Fruit fly (Drosophila melanogaster): ENCODE measurements around the gene CG4842.

DNA sequence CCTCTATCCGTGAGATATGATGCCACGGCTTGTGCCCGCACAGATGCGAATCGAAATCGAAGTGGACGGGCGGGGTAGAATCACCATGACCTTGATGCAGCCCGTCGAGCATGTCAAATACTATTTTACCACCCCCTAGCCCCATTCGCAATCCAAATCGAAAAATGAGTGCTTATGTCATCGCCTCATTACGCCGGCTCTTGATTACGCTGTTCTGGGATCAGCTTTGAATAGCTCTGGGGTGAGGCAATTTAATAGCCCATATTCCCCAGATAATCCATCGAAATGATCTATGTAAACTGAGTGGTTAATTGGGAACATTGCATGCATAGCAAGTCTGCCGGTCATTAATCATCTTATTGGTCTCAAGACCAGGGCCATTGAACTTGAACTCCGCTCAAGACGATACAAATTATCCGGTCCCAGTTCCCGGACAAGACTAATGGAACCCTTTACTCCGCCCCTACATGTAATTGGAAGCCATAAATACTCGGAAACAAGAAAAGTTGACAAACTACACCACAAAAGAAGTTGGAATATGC is 10.9 kb upstream of the CG4842 start:
- TF ChIP-seq CTCF (optimal IDR thresholded peaks at IDR 0.05) (no peak), CG8478 (optimal IDR thresholded peaks at IDR 0.05) (no peak)

Data from S2 (cell line).